Fruit fly (Drosophila melanogaster) whole organism, wandering third instar larva: Measurements from ENCODE around the gene CG6865.

ENCODE experiments used
- Abd-B ChIP-seq: fragments of >200 bp; optimal IDR thresholded peaks from 2 replicates; lab custom pipeline; 2017; ENCODE audit warnings: missing biosample characterization, missing genetic modification characterization
- CG32264 ChIP-seq: fragments of 200-800 bp; sonication (Bioruptor generic); optimal IDR thresholded peaks from 2 replicates; lab custom pipeline; 2016; ENCODE audit warnings: missing biosample characterization, missing genetic modification characterization
- CG9705 ChIP-seq: fragments of 200-800 bp; sonication (Bioruptor generic); optimal IDR thresholded peaks from 2 replicates; lab custom pipeline; 2018; ENCODE audit warnings: missing biosample characterization, mild to moderate bottlenecking, missing genetic modification characterization
- CrebA ChIP-seq: fragments of 200-800 bp; sonication (Bioruptor generic); optimal IDR thresholded peaks from 2 replicates; lab custom pipeline; 2016; ENCODE audit warnings: missing biosample characterization, mild to moderate bottlenecking, missing genetic modification characterization, borderline replicate concordance
- Dfd ChIP-seq: fragments of >200 bp; optimal IDR thresholded peaks from 2 replicates; lab custom pipeline; 2017; ENCODE audit warnings: missing biosample characterization, missing genetic modification characterization
- Dif ChIP-seq: fragments of 200-275, 200-300 bp; sonication (Bioruptor generic); optimal IDR thresholded peaks from 2 replicates; lab custom pipeline; 2018; ENCODE audit warnings: missing biosample characterization, missing genetic modification characterization; ENCODE audit not compliant: partially characterized antibody
- GATAd ChIP-seq: sonication (Bioruptor generic); optimal IDR thresholded peaks from 2 replicates; lab custom pipeline; 2016; ENCODE audit warnings: missing biosample characterization, missing genetic modification characterization
- HLH106 ChIP-seq: fragments of 200-800 bp; optimal IDR thresholded peaks from 3 replicates; lab custom pipeline; 2019; ENCODE audit warnings: missing biosample characterization, mild to moderate bottlenecking, missing genetic modification characterization, moderate library complexity
- Hnf4 ChIP-seq: fragments of 200-800 bp; sonication (Bioruptor generic); optimal IDR thresholded peaks from 2 replicates; lab custom pipeline; 2016; ENCODE audit warnings: missing biosample characterization, mild to moderate bottlenecking, missing genetic modification characterization
- Hr78 ChIP-seq: fragments of >200 bp; optimal IDR thresholded peaks from 2 replicates; lab custom pipeline; 2017; ENCODE audit warnings: missing biosample characterization, missing genetic modification characterization
- Hr83 ChIP-seq: fragments of 200-300 bp; sonication (Bioruptor generic); optimal IDR thresholded peaks from 2 replicates; lab custom pipeline; 2016; ENCODE audit warnings: missing biosample characterization, mild to moderate bottlenecking, missing genetic modification characterization, moderate library complexity; ENCODE audit not compliant: poor library complexity, severe bottlenecking
- Jra ChIP-seq: sonication (Bioruptor generic); optimal IDR thresholded peaks from 2 replicates; lab custom pipeline; 2016; ENCODE audit warnings: missing biosample characterization, missing genetic modification characterization
- Mio ChIP-seq: sonication (Bioruptor generic); optimal IDR thresholded peaks from 2 replicates; lab custom pipeline; 2016; ENCODE audit warnings: missing biosample characterization, missing genetic modification characterization
- Myc ChIP-seq: fragments of >200 bp; optimal IDR thresholded peaks from 2 replicates; lab custom pipeline; 2017
- N ChIP-seq: fragments of >200 bp; optimal IDR thresholded peaks from 2 replicates; lab custom pipeline; 2018; ENCODE audit warnings: missing biosample characterization, missing external identifiers, missing genetic modification characterization
- OdsH ChIP-seq: fragments of 200-800 bp; sonication (Bioruptor generic); optimal IDR thresholded peaks from 2 replicates; lab custom pipeline; 2016; ENCODE audit warnings: missing biosample characterization, mild to moderate bottlenecking, missing genetic modification characterization
- Rel ChIP-seq, 2 experiments: fragments of 200-800 bp; sonication (Bioruptor generic) in 1 of 2; optimal IDR thresholded peaks; 2 replicates in 1 of 2; 3 replicates in 1 of 2; lab custom pipeline; 2016 to 2019; ENCODE audit warnings: mild to moderate bottlenecking in 2 of 2, missing biosample characterization in 2 of 2, missing genetic modification characterization in 2 of 2, moderate library complexity in 1 of 2
- Sp1 ChIP-seq: fragments of 200-800 bp; sonication (Bioruptor generic); optimal IDR thresholded peaks from 3 replicates; lab custom pipeline; 2019; ENCODE audit warnings: missing biosample characterization, mild to moderate bottlenecking, missing genetic modification characterization, moderate library complexity
- Vsx2 ChIP-seq: fragments of 200-300, 225-300 bp; sonication (Bioruptor generic); optimal IDR thresholded peaks from 2 replicates; lab custom pipeline; 2018; ENCODE audit warnings: missing biosample characterization, missing genetic modification characterization; ENCODE audit not compliant: partially characterized antibody
- br ChIP-seq: fragments of 200-800 bp; sonication (Bioruptor generic); optimal IDR thresholded peaks from 2 replicates; lab custom pipeline; 2016; ENCODE audit warnings: missing biosample characterization, missing genetic modification characterization
- brk ChIP-seq: fragments of 200-800 bp; sonication (Bioruptor generic); optimal IDR thresholded peaks from 2 replicates; lab custom pipeline; 2016; ENCODE audit warnings: missing biosample characterization, mild to moderate bottlenecking, missing genetic modification characterization
- dl ChIP-seq, 2 experiments: fragments of 175-275, 200-275 bp in 1 of 2; fragments of 200-275 bp in 1 of 2; sonication (Bioruptor generic); optimal IDR thresholded peaks; lab custom pipeline; 2018; ENCODE audit warnings: mild to moderate bottlenecking in 2 of 2, missing biosample characterization in 2 of 2, missing genetic modification characterization in 2 of 2, moderate library complexity in 2 of 2; ENCODE audit not compliant: partially characterized antibody in 2 of 2, insufficient read depth in 1 of 2
- dmrt93B ChIP-seq: fragments of 200-800 bp; sonication (Bioruptor generic); optimal IDR thresholded peaks from 2 replicates; lab custom pipeline; 2018; ENCODE audit warnings: missing biosample characterization, mild to moderate bottlenecking, missing genetic modification characterization
- dsf ChIP-seq: sonication (Bioruptor generic); optimal IDR thresholded peaks from 2 replicates; lab custom pipeline; 2016; ENCODE audit warnings: missing biosample characterization, missing genetic modification characterization, borderline replicate concordance
- ey ChIP-seq: fragments of 200-800 bp; sonication (Bioruptor generic); optimal IDR thresholded peaks from 2 replicates; lab custom pipeline; 2016; ENCODE audit warnings: missing biosample characterization, missing genetic modification characterization
- foxo ChIP-seq, 2 experiments: fragments of 200-800 bp; sonication (Bioruptor generic); optimal IDR thresholded peaks; 2 replicates in 1 of 2; 3 replicates in 1 of 2; lab custom pipeline; 2016 to 2017; ENCODE audit warnings: missing biosample characterization in 2 of 2, missing genetic modification characterization in 2 of 2
- fru ChIP-seq: fragments of 200-800 bp; sonication (Bioruptor generic); optimal IDR thresholded peaks from 3 replicates; lab custom pipeline; 2016; ENCODE audit warnings: missing biosample characterization, mild to moderate bottlenecking, missing genetic modification characterization
- h ChIP-seq: fragments of 200-800 bp; sonication (Bioruptor generic); optimal IDR thresholded peaks from 3 replicates; lab custom pipeline; 2016; ENCODE audit warnings: missing biosample characterization, mild to moderate bottlenecking, missing genetic modification characterization
- jim ChIP-seq: fragments of 175-275, 200-325 bp; sonication (Bioruptor generic); optimal IDR thresholded peaks from 2 replicates; lab custom pipeline; 2016; ENCODE audit warnings: missing biosample characterization, mild to moderate bottlenecking, missing genetic modification characterization
- lola ChIP-seq: fragments of >200 bp; optimal IDR thresholded peaks from 2 replicates; lab custom pipeline; 2017; ENCODE audit warnings: missing biosample characterization, missing genetic modification characterization
- pan ChIP-seq: fragments of >200 bp; optimal IDR thresholded peaks from 2 replicates; lab custom pipeline; 2017
- psq ChIP-seq: fragments of 200-800 bp; sonication (Bioruptor generic); optimal IDR thresholded peaks from 3 replicates; lab custom pipeline; 2017; ENCODE audit warnings: missing biosample characterization, mild to moderate bottlenecking, missing genetic modification characterization, moderate library complexity
- rgr ChIP-seq: fragments of 200-800 bp; sonication (Bioruptor generic); optimal IDR thresholded peaks from 3 replicates; lab custom pipeline; 2016; ENCODE audit warnings: missing biosample characterization, mild to moderate bottlenecking, missing genetic modification characterization
- sage ChIP-seq: fragments of 200-800 bp; sonication (Bioruptor generic); optimal IDR thresholded peaks from 2 replicates; lab custom pipeline; 2016; ENCODE audit warnings: missing biosample characterization, mild to moderate bottlenecking, missing genetic modification characterization
- sv ChIP-seq: fragments of 200-800 bp; sonication (Bioruptor generic); optimal IDR thresholded peaks from 3 replicates; lab custom pipeline; 2016; ENCODE audit warnings: missing biosample characterization, missing genetic modification characterization
- tai ChIP-seq: sonication (Bioruptor generic); optimal IDR thresholded peaks from 2 replicates; lab custom pipeline; 2016; ENCODE audit warnings: missing biosample characterization, missing genetic modification characterization
- usp ChIP-seq: fragments of >200 bp; optimal IDR thresholded peaks from 2 replicates; lab custom pipeline; 2017; ENCODE audit warnings: missing biosample characterization, missing genetic modification characterization
- woc ChIP-seq: sonication (Bioruptor generic); optimal IDR thresholded peaks from 2 replicates; lab custom pipeline; 2016; ENCODE audit warnings: missing biosample characterization, mild to moderate bottlenecking, missing genetic modification characterization

CG6865 gene

DNA sequence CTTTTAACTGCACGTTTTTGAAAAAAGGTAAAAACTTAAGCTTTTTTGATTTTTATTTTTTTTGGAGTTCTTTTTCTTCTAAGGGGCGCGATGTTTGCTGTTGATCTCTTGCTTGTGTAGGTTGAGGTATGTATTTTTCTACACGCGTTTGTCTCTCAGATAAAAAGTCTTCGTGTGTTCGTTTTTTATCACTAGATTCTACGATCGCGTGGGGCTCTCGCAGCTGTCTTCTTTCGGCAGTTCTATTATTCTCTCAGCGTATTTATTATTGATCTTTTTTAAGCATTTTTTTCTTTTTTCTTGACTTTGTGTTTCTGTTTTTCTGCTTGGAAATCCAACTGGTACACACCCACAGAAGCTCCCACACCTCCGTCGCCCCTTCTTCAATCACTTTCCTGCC lies 31.6 kb downstream of the CG6865 start:
- TF ChIP-seq sage (peak; percentile 26), Jra (GFP tag; lab: Kevin White, UChicago) (no peak), usp (GFP tag; lab: Kevin White, UChicago) (no peak), CrebA (peak; percentile 36), brk (GFP tag; lab: Kevin White, UChicago) (peak; percentile 43), Rel (GFP tag; optimal IDR thresholded peaks at IDR 0.05; lab: Kevin White, UChicago) (peak; percentile 13), Rel (tag; optimal IDR thresholded peaks at IDR 0.05; lab: Kevin White, UChicago) (no peak), Sp1 (GFP tag; lab: Kevin White, UChicago) (peak; percentile 44), h (GFP tag; lab: Kevin White, UChicago) (peak; percentile 15), ey (GFP tag; lab: Kevin White, UChicago) (no peak)
- TF ChIP-seq, all 38 proteins: peak for 6

DNA sequence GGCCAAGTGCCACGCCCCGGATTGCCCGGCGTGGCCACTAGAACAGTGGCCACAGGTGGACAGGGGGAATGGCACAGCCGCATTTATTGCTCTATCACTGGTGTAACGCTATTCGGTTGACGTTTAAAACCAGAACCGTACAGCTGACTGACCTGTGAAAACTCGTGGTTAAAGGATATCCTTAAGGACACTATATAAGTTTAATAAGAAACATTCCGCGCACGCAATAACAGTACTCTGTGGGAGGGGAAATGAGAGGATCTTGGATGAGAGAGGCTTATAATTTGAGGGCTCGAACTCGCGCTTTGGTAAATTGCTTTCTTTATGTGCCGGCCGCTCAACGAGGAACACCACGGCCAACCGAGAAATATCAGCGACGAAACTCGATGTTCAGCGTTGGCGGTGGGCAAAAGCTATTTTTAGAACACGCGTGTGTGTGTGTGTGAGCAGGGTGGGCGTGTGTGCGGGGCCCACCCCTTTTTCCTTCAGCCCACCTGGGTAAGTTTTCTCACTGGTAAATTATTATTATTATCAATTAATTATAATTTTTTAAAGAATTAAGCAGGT lies 32.9 kb downstream of the CG6865 start:
- peak; percentile 41 for TF ChIP-seq Sp1 (GFP tag; lab: Kevin White, UChicago)
- no peak for TF ChIP-seq tai (GFP tag; lab: Kevin White, UChicago)
- TF ChIP-seq br, result peak; percentile 12

DNA sequence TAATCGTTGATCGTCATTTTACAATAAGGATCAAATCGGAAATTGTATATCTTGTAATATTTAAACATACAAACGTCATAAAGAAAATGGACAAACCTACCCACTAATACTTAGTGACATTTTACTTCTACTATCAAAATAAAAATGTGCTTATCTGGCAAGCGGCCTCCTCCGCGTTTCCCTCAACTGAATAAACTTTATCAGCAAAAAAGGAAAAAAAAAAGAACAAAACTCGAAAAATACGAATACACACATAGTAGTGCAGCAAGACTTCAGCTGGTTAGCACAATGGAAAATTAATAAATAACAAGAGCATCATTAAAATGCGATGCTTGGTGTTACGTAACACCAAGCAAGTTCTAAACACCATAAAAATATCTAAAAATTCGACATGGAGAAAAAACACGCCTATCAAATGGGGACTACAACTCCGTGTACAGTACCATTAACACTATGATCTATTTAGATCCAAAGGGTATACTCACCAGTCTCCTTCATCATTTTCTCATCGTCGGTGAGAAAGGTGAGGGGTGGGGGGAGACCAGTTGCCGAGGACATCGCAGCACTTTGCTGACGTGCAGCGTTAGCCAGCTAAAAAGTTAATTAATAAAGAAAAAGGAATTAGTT lies 34.1 kb downstream of the CG6865 start:
- TF ChIP-seq jim (GFP tag; lab: Kevin White, UChicago), result peak; percentile 65
- TF ChIP-seq h (GFP tag; lab: Kevin White, UChicago), result no peak
- no peak for TF ChIP-seq sage
- no peak for TF ChIP-seq Hnf4 (GFP tag; lab: Kevin White, UChicago)
- no peak for TF ChIP-seq N (GFP tag; lab: Kevin White, UChicago)
- TF ChIP-seq CG32264 (GFP tag; lab: Kevin White, UChicago), result no peak
- TF ChIP-seq psq (GFP tag; lab: Kevin White, UChicago), result no peak

DNA sequence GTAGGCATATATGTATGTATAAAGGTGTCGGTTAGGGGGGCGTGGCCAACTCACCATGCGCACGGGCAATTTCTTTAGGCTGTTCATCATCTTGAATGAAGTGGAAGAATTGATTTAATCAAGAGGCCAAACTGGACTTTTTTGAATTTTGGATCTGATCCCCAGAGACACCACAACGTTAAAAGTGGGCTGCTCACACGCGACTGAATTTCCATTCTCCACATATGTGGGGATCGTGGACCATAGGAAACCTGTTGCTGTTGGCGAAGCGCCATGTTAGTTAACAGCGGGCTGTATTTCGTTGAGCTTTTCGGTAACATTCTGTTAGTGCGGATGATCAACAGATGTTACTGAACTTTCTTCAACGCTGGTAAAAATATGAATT lies 34.6 kb downstream of the CG6865 start, which contains the start of gene CG3902:
CG3902 (minus strand) TSS at position 208 of the 385 bp plus-strand sequence.
- TF ChIP-seq Hnf4 (GFP tag; lab: Kevin White, UChicago), result peak; percentile 43
- TF ChIP-seq rgr, result peak; percentile 49
- peak; percentile 80 for TF ChIP-seq brk (GFP tag; lab: Kevin White, UChicago)
- TF ChIP-seq h (GFP tag; lab: Kevin White, UChicago), result peak; percentile 94
- peak; percentile 22 for TF ChIP-seq br
- TF ChIP-seq Dfd, result no peak
- no peak for TF ChIP-seq Jra (GFP tag; lab: Kevin White, UChicago)
- TF ChIP-seq foxo (GFP tag; optimal IDR thresholded peaks at IDR 0.05; lab: Kevin White, UChicago), result no peak
- TF ChIP-seq Hr83 (GFP tag; lab: Kevin White, UChicago), result peak; percentile 27
- TF ChIP-seq dmrt93B (GFP tag; lab: Kevin White, UChicago), result no peak
- peak; percentile 82 for TF ChIP-seq Dif (GFP tag; lab: Kevin White, UChicago)
- no peak for TF ChIP-seq OdsH (GFP tag; lab: Kevin White, UChicago)
- TF ChIP-seq CrebA, result no peak
- no peak for TF ChIP-seq sv (GFP tag; lab: Kevin White, UChicago)
- no peak for TF ChIP-seq HLH106
- no peak for TF ChIP-seq sage
- no peak for TF ChIP-seq Myc
- TF ChIP-seq GATAd, result no peak
- no peak for TF ChIP-seq Rel (GFP tag; optimal IDR thresholded peaks at IDR 0.05; lab: Kevin White, UChicago)
- TF ChIP-seq Rel (tag; optimal IDR thresholded peaks at IDR 0.05; lab: Kevin White, UChicago), result peak; percentile 34
- TF ChIP-seq dsf (GFP tag; lab: Kevin White, UChicago), result no peak
- TF ChIP-seq Hr78, result no peak
- TF ChIP-seq pan (lab: Kevin White, UChicago), result no peak
- TF ChIP-seq Abd-B (GFP tag; lab: Kevin White, UChicago), result no peak
- peak; percentile 53 for TF ChIP-seq Sp1 (GFP tag; lab: Kevin White, UChicago)
- TF ChIP-seq lola (GFP tag; lab: Kevin White, UChicago), result no peak
- TF ChIP-seq N (GFP tag; lab: Kevin White, UChicago), result no peak
- no peak for TF ChIP-seq dl (GFP tag; optimal IDR thresholded peaks at IDR 0.05; lab: Kevin White, UChicago; ENCODE audit: insufficient read depth in 1 of 2, partially characterized antibody in 2 of 2)
- no peak for TF ChIP-seq jim (GFP tag; lab: Kevin White, UChicago)
- TF ChIP-seq ey (GFP tag; lab: Kevin White, UChicago), result peak; percentile 9
- TF ChIP-seq fru (GFP tag; lab: Kevin White, UChicago), result peak; percentile 1
- TF ChIP-seq CG9705 (GFP tag; lab: Kevin White, UChicago), result no peak
- no peak for TF ChIP-seq usp (GFP tag; lab: Kevin White, UChicago)
- TF ChIP-seq Vsx2 (GFP tag; lab: Kevin White, UChicago), result no peak
- TF ChIP-seq Mio (GFP tag; lab: Kevin White, UChicago), result no peak
- no peak for TF ChIP-seq psq (GFP tag; lab: Kevin White, UChicago)
- no peak for TF ChIP-seq CG32264 (GFP tag; lab: Kevin White, UChicago)
- TF ChIP-seq woc, result no peak
- TF ChIP-seq tai (GFP tag; lab: Kevin White, UChicago), result no peak
